Worm (Caenorhabditis elegans) whole organism, midembryonic: ENCODE measurements around the gene catp-6.

Source experiments
- cog-1 ChIP-seq: sonication (generic microtip); optimal IDR thresholded peaks from 2 replicates; lab custom pipeline; 2016; ENCODE audit warnings: missing genetic modification characterization, missing compliant biosample characterization
- flt-1 ChIP-seq: fragments of 200-800 bp; sonication (Bioruptor generic); IDR thresholded peaks from 2 replicates; pipeline ENCODE4 v1.3.6; 2022; ENCODE audit warnings: missing genetic modification characterization, missing compliant biosample characterization
- ref-1 ChIP-seq: fragments of 200-800 bp; sonication (Bioruptor generic); conservative IDR thresholded peaks from 2 replicates; pipeline ENCODE4 v1.3.6; 2022; ENCODE audit warnings: missing genetic modification reagents, missing genetic modification characterization, missing compliant biosample characterization
- tab-1 ChIP-seq: fragments of 200-800 bp; sonication (Bioruptor generic); IDR thresholded peaks from 2 replicates; pipeline ENCODE4 v1.3.6; 2022; ENCODE audit warnings: missing genetic modification characterization, missing compliant biosample characterization
- ztf-23 ChIP-seq: fragments of 200-800 bp; sonication (Bioruptor generic); IDR thresholded peaks from 2 replicates; pipeline ENCODE4 v1.3.6; 2022; ENCODE audit warnings: missing genetic modification reagents, missing genetic modification characterization, missing compliant biosample characterization

- TF ChIP-seq tab-1 (GFP tag; lab: Robert Waterston, UW) (no peak), flt-1 (GFP tag; lab: Robert Waterston, UW) (no peak), ref-1 (GFP tag; lab: Robert Waterston, UW) (no peak), ztf-23 (GFP tag; lab: Robert Waterston, UW) (no peak), cog-1 (no peak)
Measured at ce11 chrIV:9855712-9856111, 31.3 kb upstream of the catp-6 start, which contains the start of gene K07F5.12.
